Worm (Caenorhabditis elegans): ENCODE measurements around the gene aps-2.

DNA sequence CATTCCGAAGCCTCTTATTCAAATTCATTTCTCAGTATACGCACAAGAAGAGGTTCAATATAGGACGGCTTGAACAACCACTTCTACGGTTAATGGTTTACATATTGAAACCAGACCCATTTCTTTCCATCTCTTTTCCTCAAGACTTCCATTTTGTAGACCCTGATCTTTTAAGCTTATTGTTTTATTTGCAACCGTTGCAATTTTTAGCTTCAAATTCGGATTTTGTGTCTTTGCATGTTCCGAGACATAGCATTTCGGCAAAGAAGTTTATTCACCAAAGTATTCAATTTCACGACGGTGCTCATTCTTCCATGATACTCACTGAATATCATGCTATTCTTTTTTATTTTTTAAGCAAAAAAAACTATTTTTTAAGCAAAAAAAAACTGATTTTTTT lies 8.1 kb downstream of the aps-2 start, which contains the start of gene nmur-3:
- TF ChIP-seq mab-9 (GFP tag; IDR thresholded peaks at IDR 0.05) = no peak
- TF ChIP-seq ztf-11 (tag; optimal IDR thresholded peaks at IDR 0.05) = no peak

Measured in whole organism, L1 larva.